Worm (Caenorhabditis elegans) whole organism, L1 larva: Measurements from ENCODE around the gene trap-4.

Experiments used
- C16A3.4 ChIP-seq: fragments of 150-350 bp; optimal IDR thresholded peaks from 2 replicates; lab custom pipeline; 2014; ENCODE audit warnings: missing biosample characterization, missing genetic modification characterization
- aly-2 ChIP-seq: fragments of 150-350 bp; optimal IDR thresholded peaks from 2 replicates; lab custom pipeline; 2014; ENCODE audit warnings: missing biosample characterization, missing genetic modification characterization
- ama-1 ChIP-seq: fragments of 150-350 bp; optimal IDR thresholded peaks from 2 replicates; lab custom pipeline; 2014
- ceh-8 ChIP-seq: fragments of 200-800 bp; sonication (Bioruptor generic); optimal IDR thresholded peaks from 2 replicates; lab custom pipeline; 2018; ENCODE audit warnings: mild to moderate bottlenecking, missing genetic modification characterization, moderate library complexity, missing compliant biosample characterization
- ceh-88 ChIP-seq: fragments of 200-800 bp; sonication (Bioruptor generic); IDR thresholded peaks from 2 replicates; pipeline ENCODE4 v1.3.6; 2022; ENCODE audit warnings: missing genetic modification characterization, missing compliant biosample characterization
- egl-27 ChIP-seq, 2 experiments: fragments of 150-350 bp in 1 of 2; sonication (generic microtip); optimal IDR thresholded peaks; 3 replicates each; lab custom pipeline; 2017 to 2018; ENCODE audit warnings: missing biosample characterization in 2 of 2, missing genetic modification characterization in 2 of 2, missing genetic modification reagents in 2 of 2
- elt-3 ChIP-seq, 6 experiments: fragments of 150-350 bp in 1 of 6; sonication (generic microtip); optimal IDR thresholded peaks; 2 replicates each; lab custom pipeline; 2017 to 2018; ENCODE audit warnings: missing biosample characterization in 6 of 6, missing genetic modification characterization in 6 of 6, inconsistent platforms in 1 of 6
- fkh-10 ChIP-seq: sonication (generic microtip); optimal IDR thresholded peaks from 2 replicates; lab custom pipeline; 2017; ENCODE audit warnings: missing biosample characterization, missing genetic modification reagents, missing genetic modification characterization
- fkh-4 ChIP-seq: sonication (generic microtip); optimal IDR thresholded peaks from 2 replicates; lab custom pipeline; 2016; ENCODE audit warnings: missing compliant biosample characterization, missing genetic modification characterization, borderline replicate concordance
- fkh-8 ChIP-seq: sonication (generic microtip); optimal IDR thresholded peaks from 2 replicates; lab custom pipeline; 2016; ENCODE audit warnings: mild to moderate bottlenecking, missing genetic modification characterization, missing compliant biosample characterization
- fos-1 ChIP-seq: fragments of 150-350 bp; optimal IDR thresholded peaks from 2 replicates; lab custom pipeline; 2014; ENCODE audit warnings: missing biosample characterization, missing genetic modification characterization
- hlh-17 ChIP-seq: fragments of 200-800 bp; sonication (Bioruptor generic); optimal IDR thresholded peaks from 2 replicates; lab custom pipeline; 2018; ENCODE audit warnings: missing genetic modification characterization, mild to moderate bottlenecking, missing compliant biosample characterization, moderate library complexity, borderline replicate concordance
- hlh-4 ChIP-seq: sonication (generic microtip); optimal IDR thresholded peaks from 2 replicates; lab custom pipeline; 2016; ENCODE audit warnings: mild to moderate bottlenecking, missing genetic modification characterization, missing compliant biosample characterization
- irx-1 ChIP-seq: sonication (generic microtip); optimal IDR thresholded peaks from 2 replicates; lab custom pipeline; 2016; ENCODE audit warnings: missing genetic modification characterization, missing compliant biosample characterization
- isw-1 ChIP-seq: fragments of 200-800 bp; sonication (Bioruptor generic); IDR thresholded peaks from 2 replicates; pipeline ENCODE4 v1.3.6; 2022; ENCODE audit warnings: missing genetic modification characterization, missing compliant biosample characterization
- lin-13 ChIP-seq: fragments of 150-350 bp; optimal IDR thresholded peaks from 2 replicates; lab custom pipeline; 2014; ENCODE audit warnings: missing biosample characterization, missing genetic modification reagents, missing genetic modification characterization
- lin-14 ChIP-seq: fragments of 200-800 bp; sonication (Bioruptor generic); optimal IDR thresholded peaks from 2 replicates; lab custom pipeline; 2018; ENCODE audit warnings: mild to moderate bottlenecking, missing genetic modification characterization, moderate library complexity, missing compliant biosample characterization
- lin-15B ChIP-seq: fragments of 150-350 bp; sonication (generic microtip); optimal IDR thresholded peaks from 3 replicates; lab custom pipeline; 2014; ENCODE audit warnings: missing biosample characterization, missing genetic modification characterization
- lin-35 ChIP-seq, 2 experiments: fragments of 150-350 bp; optimal IDR thresholded peaks; 2 replicates each; lab custom pipeline; 2014; ENCODE audit warnings: missing biosample characterization in 2 of 2, missing genetic modification characterization in 2 of 2, missing genetic modification reagents in 2 of 2
- lsy-2 ChIP-seq, 2 experiments: fragments of 150-350 bp; optimal IDR thresholded peaks; 2 replicates each; lab custom pipeline; 2014; ENCODE audit warnings: missing biosample characterization in 2 of 2, missing genetic modification characterization in 2 of 2
- mdl-1 ChIP-seq, 2 experiments: fragments of 150-350 bp; optimal IDR thresholded peaks; 2 replicates each; lab custom pipeline; 2014 to 2017; ENCODE audit warnings: missing biosample characterization in 2 of 2, missing genetic modification characterization in 2 of 2, inconsistent platforms in 1 of 2
- nhr-19 ChIP-seq: fragments of 200-800 bp; sonication (Bioruptor generic); conservative IDR thresholded peaks from 2 replicates; pipeline ENCODE4 v1.3.6; 2022; ENCODE audit warnings: missing genetic modification characterization, missing compliant biosample characterization
- nhr-47 ChIP-seq: sonication (generic microtip); optimal IDR thresholded peaks from 2 replicates; lab custom pipeline; 2016; ENCODE audit warnings: mild to moderate bottlenecking, missing genetic modification characterization, moderate library complexity, missing compliant biosample characterization
- nhr-71 ChIP-seq: sonication (generic microtip); optimal IDR thresholded peaks from 2 replicates; lab custom pipeline; 2016; ENCODE audit warnings: mild to moderate bottlenecking, missing genetic modification characterization, moderate library complexity, missing compliant biosample characterization
- nhr-84 ChIP-seq: sonication (generic microtip); optimal IDR thresholded peaks from 2 replicates; lab custom pipeline; 2017; ENCODE audit warnings: missing biosample characterization, missing genetic modification characterization
- nhr-90 ChIP-seq: sonication (generic microtip); optimal IDR thresholded peaks from 2 replicates; lab custom pipeline; 2016; ENCODE audit warnings: mild to moderate bottlenecking, missing genetic modification characterization, missing compliant biosample characterization; ENCODE audit not compliant: poor library complexity
- snu-23 ChIP-seq: sonication (generic microtip); optimal IDR thresholded peaks from 2 replicates; lab custom pipeline; 2016; ENCODE audit warnings: missing genetic modification characterization, missing compliant biosample characterization
- swsn-7 ChIP-seq: sonication (generic microtip); optimal IDR thresholded peaks from 2 replicates; lab custom pipeline; 2016; ENCODE audit warnings: missing genetic modification characterization, missing compliant biosample characterization
- tbx-2 ChIP-seq: sonication (generic microtip); optimal IDR thresholded peaks from 2 replicates; lab custom pipeline; 2016; ENCODE audit warnings: missing genetic modification characterization, missing compliant biosample characterization
- unc-130 ChIP-seq: fragments of 150-350 bp; optimal IDR thresholded peaks from 2 replicates; lab custom pipeline; 2017; ENCODE audit warnings: missing biosample characterization, missing genetic modification characterization, inconsistent platforms
- unc-30 ChIP-seq: sonication (generic microtip); optimal IDR thresholded peaks from 2 replicates; lab custom pipeline; 2017; ENCODE audit warnings: missing biosample characterization, missing genetic modification characterization
- unc-62 ChIP-seq: fragments of 150-350 bp; optimal IDR thresholded peaks from 2 replicates; lab custom pipeline; 2014; ENCODE audit warnings: missing biosample characterization, missing genetic modification reagents, missing genetic modification characterization
- unc-98 ChIP-seq: fragments of 200-800 bp; sonication (Bioruptor generic); IDR thresholded peaks from 2 replicates; pipeline ENCODE4 v1.3.6; 2022; ENCODE audit warnings: missing genetic modification characterization, missing compliant biosample characterization
- zip-4 ChIP-seq: fragments of 200-800 bp; sonication (Bioruptor generic); optimal IDR thresholded peaks from 2 replicates; lab custom pipeline; 2018; ENCODE audit warnings: mild to moderate bottlenecking, missing genetic modification characterization, moderate library complexity, missing compliant biosample characterization
- ztf-4 ChIP-seq: fragments of 150-350 bp; optimal IDR thresholded peaks from 2 replicates; lab custom pipeline; 2014; ENCODE audit warnings: missing biosample characterization, missing genetic modification characterization

trap-4 gene

ce11 chrIII:11907177-11907576 is 13.4 kb upstream of the trap-4 start, which contains the start of gene sdz-33:
Gene sdz-33 (plus strand): TSS chrIII:11907477.
- TF ChIP-seq unc-130 (tag; lab: Kevin White, UChicago) (no peak), lin-15B (tag; lab: Kevin White, UChicago) (no peak), unc-98 (GFP tag; lab: Robert Waterston, UW) (no peak), lin-13 (GFP tag; lab: Kevin White, UChicago) (no peak), ceh-88 (GFP tag; lab: Robert Waterston, UW) (no peak), ama-1 (lab: Kevin White, UChicago) (no peak), fkh-10 (no peak)

- TF ChIP-seq fkh-8 (tag; lab: Kevin White, UChicago), result no peak
- TF ChIP-seq fkh-4 (tag; lab: Kevin White, UChicago), result no peak
- no peak for TF ChIP-seq ztf-4 (tag; lab: Kevin White, UChicago)
- no peak for TF ChIP-seq lin-35 (GFP tag; optimal IDR thresholded peaks at IDR 0.05; lab: Kevin White, UChicago)
- TF ChIP-seq C16A3.4 (tag; lab: Kevin White, UChicago), result no peak
- TF ChIP-seq ceh-8 (GFP tag; lab: Kevin White, UChicago), result no peak
- no peak for TF ChIP-seq swsn-7 (tag; lab: Kevin White, UChicago)
- no peak for TF ChIP-seq mdl-1 (tag; optimal IDR thresholded peaks at IDR 0.05; lab: Kevin White, UChicago)
- TF ChIP-seq aly-2 (tag; lab: Kevin White, UChicago), result no peak
- no peak for TF ChIP-seq egl-27 (tag; optimal IDR thresholded peaks at IDR 0.05; lab: Kevin White, UChicago)
Observed at ce11 chrIII:11908660-11909059, 11.9 kb upstream of the trap-4 start, which contains the start of gene fbxb-24. Gene fbxb-24 (plus strand): TSS chrIII:11908960.

- TF ChIP-seq nhr-47 (no peak), lsy-2 (tag; optimal IDR thresholded peaks at IDR 0.05; lab: Kevin White, UChicago) (no peak), hlh-4 (tag; lab: Kevin White, UChicago) (no peak), nhr-19 (GFP tag; lab: Robert Waterston, UW) (no peak), snu-23 (GFP tag; lab: Kevin White, UChicago) (no peak), unc-30 (tag; lab: Kevin White, UChicago) (no peak), nhr-84 (tag; lab: Kevin White, UChicago) (no peak)
Observed at ce11 chrIII:11909778-11910177, 10.8 kb upstream of the trap-4 start, which contains the start of gene faah-4. Gene faah-4 (minus strand): TSS chrIII:11909878.

ce11 chrIII:11914220-11914619 is 6.3 kb upstream of the trap-4 start, which contains the start of gene Y56A3A.16:
Gene Y56A3A.16 (minus strand): TSS chrIII:11914320.
- TF ChIP-seq zip-4 (GFP tag; lab: Kevin White, UChicago) (no peak), irx-1 (no peak), nhr-90 (tag; lab: Kevin White, UChicago) (no peak), fos-1 (tag; lab: Kevin White, UChicago) (no peak), fkh-8 (tag; lab: Kevin White, UChicago) (no peak), hlh-17 (GFP tag; lab: Kevin White, UChicago) (no peak), nhr-71 (tag; lab: Kevin White, UChicago) (no peak), egl-27 (tag; optimal IDR thresholded peaks at IDR 0.05; lab: Kevin White, UChicago) (no peak), lin-14 (no peak), tbx-2 (tag; lab: Kevin White, UChicago) (no peak), unc-62 (GFP tag; lab: Kevin White, UChicago) (no peak), isw-1 (GFP tag; lab: Robert Waterston, UW) (no peak), elt-3 (tag; optimal IDR thresholded peaks at IDR 0.05; lab: Kevin White, UChicago) (no peak), unc-98 (GFP tag; lab: Robert Waterston, UW) (no peak), nhr-84 (tag; lab: Kevin White, UChicago) (no peak), lsy-2 (tag; optimal IDR thresholded peaks at IDR 0.05; lab: Kevin White, UChicago) (no peak)
